Worm (Caenorhabditis elegans): ENCODE measurements around the gene math-41.

Gene math-41

DNA sequence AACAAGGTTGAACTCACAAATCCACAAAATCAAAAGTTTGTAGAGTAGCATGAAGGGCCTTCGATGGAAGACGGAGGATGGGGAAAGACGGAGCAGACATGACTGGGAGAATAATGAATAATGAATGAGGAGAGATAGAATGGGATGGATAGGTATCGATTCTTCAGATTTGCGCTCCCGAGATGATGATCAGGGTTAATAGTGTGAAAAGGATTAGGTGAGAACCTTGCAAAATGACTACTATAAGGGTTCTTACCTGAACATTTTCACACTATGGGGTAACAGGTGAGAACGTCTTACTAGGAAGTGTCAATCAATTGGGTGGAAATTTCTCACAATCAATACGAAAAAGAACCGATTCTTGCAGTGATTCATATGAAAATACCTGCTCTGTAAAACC lies 25.9 kb downstream of the math-41 start, which contains the start of gene fbxb-96:
fbxb-96 (minus strand) TSS at position 101 of the 400 bp plus-strand sequence.
- TF ChIP-seq spr-3 (GFP tag; optimal IDR thresholded peaks at IDR 0.05) (no peak), F10B5.3 (tag; optimal IDR thresholded peaks at IDR 0.05) (no peak), ceh-82 (tag; optimal IDR thresholded peaks at IDR 0.05) (no peak), lin-39 (tag; optimal IDR thresholded peaks at IDR 0.05) (no peak), nhr-48 (tag; optimal IDR thresholded peaks at IDR 0.05) (no peak), Y48G9A.11 (GFP tag; IDR thresholded peaks at IDR 0.05) (no peak), ztf-7 (tag; optimal IDR thresholded peaks at IDR 0.05) (no peak), nhr-77 (tag; optimal IDR thresholded peaks at IDR 0.05) (no peak)

DNA sequence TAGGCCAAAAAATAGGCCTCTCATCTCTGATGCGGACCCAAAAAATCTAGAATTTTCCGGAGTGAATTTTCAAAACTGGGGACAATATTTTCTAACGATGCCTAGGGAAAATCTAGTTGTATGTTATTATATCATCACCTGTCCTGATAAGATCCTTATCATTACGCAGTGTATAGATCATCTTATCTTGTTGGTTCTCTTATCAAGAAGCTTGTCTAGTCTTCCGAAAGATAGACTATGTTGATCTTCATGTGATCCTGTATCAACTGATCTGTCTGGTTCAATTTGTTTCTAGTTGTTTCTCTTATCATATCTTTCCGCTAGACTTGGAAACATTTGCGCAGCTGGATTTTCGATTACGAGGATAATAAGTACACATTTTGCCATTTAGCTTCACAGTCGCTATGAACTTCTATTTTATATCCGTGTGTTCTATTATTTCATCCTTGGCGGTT lies 26.4 kb downstream of the math-41 start, which contains the start of gene C52E2.3:
C52E2.3 (plus strand) TSS at position 405 of the 455 bp plus-strand sequence.
- TF ChIP-seq hlh-11 (tag; optimal IDR thresholded peaks at IDR 0.05) (peak; percentile 6), lin-1 (GFP tag; IDR thresholded peaks at IDR 0.05) (no peak)

DNA sequence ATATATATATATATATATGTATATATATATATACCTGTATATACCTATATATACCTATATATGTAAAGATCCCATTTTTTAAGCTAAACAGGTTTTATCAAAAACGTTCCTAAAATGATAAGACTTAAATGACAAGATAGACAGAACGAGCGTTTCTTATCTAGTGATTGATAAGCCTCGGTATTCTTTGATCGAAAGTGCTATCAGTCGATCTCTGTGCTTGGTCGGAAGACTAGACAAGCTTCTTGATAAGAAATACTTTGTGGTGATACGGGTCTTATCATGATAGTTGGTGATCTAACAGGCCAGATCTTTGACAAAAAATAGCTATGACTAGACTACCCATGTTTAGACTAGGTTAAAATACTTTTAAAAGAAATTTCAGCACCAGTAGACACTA lies 27.3 kb downstream of the math-41 start:
- TF ChIP-seq F26F4.8 (GFP tag; conservative IDR thresholded peaks at IDR 0.05) (no peak), nhr-237 (tag; optimal IDR thresholded peaks at IDR 0.05) (no peak), ZK546.5 (tag; optimal IDR thresholded peaks at IDR 0.05) (no peak), nhr-6 (tag; optimal IDR thresholded peaks at IDR 0.05) (peak; percentile 57), skn-1 (tag; optimal IDR thresholded peaks at IDR 0.05) (no peak), lin-38 (GFP tag; IDR thresholded peaks at IDR 0.05) (no peak), snpc-4 (tag; optimal IDR thresholded peaks at IDR 0.05) (no peak), dpl-1 (GFP tag; optimal IDR thresholded peaks at IDR 0.05) (no peak), arid-1 (GFP tag; conservative IDR thresholded peaks at IDR 0.05) (no peak), nhr-41 (GFP tag; IDR thresholded peaks at IDR 0.05) (no peak), lin-1 (GFP tag; IDR thresholded peaks at IDR 0.05) (peak; percentile 97), nhr-10 (tag; optimal IDR thresholded peaks at IDR 0.05) (no peak), zip-11 (GFP tag; IDR thresholded peaks at IDR 0.05) (no peak), hmg-1.1 (GFP tag; IDR thresholded peaks at IDR 0.05) (no peak), daf-8 (GFP tag; IDR thresholded peaks at IDR 0.05) (no peak), mdl-1 (tag; optimal IDR thresholded peaks at IDR 0.05) (peak in 1 of 2 experiments; percentile 43), aly-2 (tag; optimal IDR thresholded peaks at IDR 0.05) (no peak), zfp-2 (tag; optimal IDR thresholded peaks at IDR 0.05) (no peak), hif-1 (tag; optimal IDR thresholded peaks at IDR 0.05) (no peak), ZK337.2 (GFP tag; IDR thresholded peaks at IDR 0.05) (no peak), nhr-77 (tag; optimal IDR thresholded peaks at IDR 0.05) (peak; percentile 94), egl-43 (GFP tag; IDR thresholded peaks at IDR 0.05) (no peak), lin-15B (tag; optimal IDR thresholded peaks at IDR 0.05) (no peak), nhr-42 (GFP tag; IDR thresholded peaks at IDR 0.05) (peak; percentile 52; the same call in 1 of the 2 replicates), F10B5.3 (tag; optimal IDR thresholded peaks at IDR 0.05) (no peak), aha-1 (tag) (peak; percentile 38), dmd-9 (GFP tag; IDR thresholded peaks at IDR 0.05) (no peak), sdz-12 (GFP tag; optimal IDR thresholded peaks at IDR 0.05) (no peak), hlh-30 (tag; optimal IDR thresholded peaks at IDR 0.05; ENCODE audit: insufficient read depth) (peak; percentile 2), madf-5 (GFP tag; IDR thresholded peaks at IDR 0.05) (no peak), F44E2.7 (GFP tag; IDR thresholded peaks at IDR 0.05) (no peak), ceh-82 (tag; optimal IDR thresholded peaks at IDR 0.05) (no peak), attf-4 (tag; optimal IDR thresholded peaks at IDR 0.05) (no peak), daf-16 (GFP tag; optimal IDR thresholded peaks at IDR 0.05) (no peak), daf-16 (tag; optimal IDR thresholded peaks at IDR 0.05) (peak; percentile 85), zip-2 (tag; optimal IDR thresholded peaks at IDR 0.05) (no peak), dmd-6 (GFP tag; IDR thresholded peaks at IDR 0.05) (peak; percentile 99), Y48G9A.11 (GFP tag; IDR thresholded peaks at IDR 0.05) (no peak), ctbp-1 (GFP tag; IDR thresholded peaks at IDR 0.05) (no peak), nhr-111 (GFP tag; optimal IDR thresholded peaks at IDR 0.05) (no peak), nhr-48 (tag; optimal IDR thresholded peaks at IDR 0.05) (no peak), ces-1 (GFP tag; optimal IDR thresholded peaks at IDR 0.05) (no peak), saeg-2 (GFP tag; IDR thresholded peaks at IDR 0.05) (no peak), T26A8.4 (GFP tag; IDR thresholded peaks at IDR 0.05) (no peak)
